Worm (Caenorhabditis elegans) whole organism, early embryonic: Measurements from ENCODE around the gene sbsp-1.

ENCODE experiments used
- B0310.2 ChIP-seq: sonication (generic microtip); optimal IDR thresholded peaks from 2 replicates; lab custom pipeline; 2016; ENCODE audit warnings: mild to moderate bottlenecking, missing genetic modification characterization, missing compliant biosample characterization
- F13C5.2 ChIP-seq: sonication (generic microtip); optimal IDR thresholded peaks from 2 replicates; lab custom pipeline; 2017; ENCODE audit warnings: mild to moderate bottlenecking, missing genetic modification characterization, inconsistent platforms, missing compliant biosample characterization
- aly-1 ChIP-seq: sonication (generic microtip); optimal IDR thresholded peaks from 2 replicates; lab custom pipeline; 2016; ENCODE audit warnings: missing genetic modification characterization, missing compliant biosample characterization
- ama-1 ChIP-seq: fragments of 150-350 bp; optimal IDR thresholded peaks from 2 replicates; lab custom pipeline; 2014
- ceh-13 ChIP-seq: fragments of 200-800 bp; sonication (Bioruptor generic); optimal IDR thresholded peaks from 2 replicates; lab custom pipeline; 2018; ENCODE audit warnings: mild to moderate bottlenecking, missing genetic modification characterization, missing compliant biosample characterization
- ceh-36 ChIP-seq: sonication (generic microtip); optimal IDR thresholded peaks from 2 replicates; lab custom pipeline; 2016; ENCODE audit warnings: missing genetic modification characterization, inconsistent platforms, missing compliant biosample characterization
- ets-7 ChIP-seq: sonication (generic microtip); optimal IDR thresholded peaks from 2 replicates; lab custom pipeline; 2016; ENCODE audit warnings: missing genotype, missing genetic modification characterization, missing compliant biosample characterization
- flt-1 ChIP-seq: fragments of 200-800 bp; sonication (Bioruptor generic); IDR thresholded peaks from 2 replicates; pipeline ENCODE4 v1.3.6; 2022; ENCODE audit warnings: missing genetic modification characterization, missing compliant biosample characterization
- hmbx-1 ChIP-seq: sonication (generic microtip); optimal IDR thresholded peaks from 2 replicates; lab custom pipeline; 2016; ENCODE audit warnings: mild to moderate bottlenecking, missing genetic modification characterization, missing compliant biosample characterization
- hmg-4 ChIP-seq: fragments of 200-800 bp; sonication (Bioruptor generic); optimal IDR thresholded peaks from 2 replicates; lab custom pipeline; 2018; ENCODE audit warnings: mild to moderate bottlenecking, missing genetic modification characterization, missing compliant biosample characterization
- hnd-1 ChIP-seq: sonication (generic microtip); optimal IDR thresholded peaks from 2 replicates; lab custom pipeline; 2016; ENCODE audit warnings: missing genetic modification characterization, missing compliant biosample characterization
- pes-1 ChIP-seq: fragments of 200-800 bp; sonication (Bioruptor generic); IDR thresholded peaks from 2 replicates; pipeline ENCODE4 v1.3.6; 2022; ENCODE audit warnings: missing genetic modification reagents, missing genetic modification characterization, missing compliant biosample characterization
- scrt-1 ChIP-seq: fragments of 200-800 bp; sonication (Bioruptor generic); IDR thresholded peaks from 2 replicates; pipeline ENCODE4 v1.3.6; 2022; ENCODE audit warnings: missing genetic modification characterization, missing compliant biosample characterization
- sea-1 ChIP-seq: fragments of 200-800 bp; sonication (Bioruptor generic); conservative IDR thresholded peaks from 2 replicates; pipeline ENCODE4 v1.3.6; 2022; ENCODE audit warnings: missing genetic modification characterization, missing compliant biosample characterization
- tbx-11 ChIP-seq: fragments of 200-800 bp; sonication (Bioruptor generic); IDR thresholded peaks from 2 replicates; pipeline ENCODE4 v1.3.6; 2022; ENCODE audit warnings: missing genetic modification characterization, missing compliant biosample characterization
- tbx-37 ChIP-seq: fragments of 200-800 bp; sonication (Bioruptor generic); conservative IDR thresholded peaks from 2 replicates; pipeline ENCODE4 v1.3.6; 2022; ENCODE audit warnings: missing genetic modification reagents, missing genetic modification characterization, missing compliant biosample characterization
- tra-4 ChIP-seq: sonication (generic microtip); optimal IDR thresholded peaks from 2 replicates; lab custom pipeline; 2017; ENCODE audit warnings: missing genetic modification characterization, missing compliant biosample characterization

The sbsp-1 gene

ce11 chrIII:10870814-10871213, 38.1 kb downstream of the sbsp-1 start:
- TF ChIP-seq hnd-1 (no peak), ceh-36 (tag; lab: Kevin White, UChicago) (no peak), hmg-4 (GFP tag; lab: Kevin White, UChicago) (no peak), scrt-1 (GFP tag; lab: Robert Waterston, UW) (no peak), ama-1 (lab: Kevin White, UChicago) (no peak), hmbx-1 (no peak), F13C5.2 (tag; lab: Kevin White, UChicago) (no peak), ets-7 (tag; lab: Kevin White, UChicago) (no peak), tbx-11 (no peak), B0310.2 (tag; lab: Kevin White, UChicago) (no peak), ceh-13 (GFP tag; lab: Kevin White, UChicago) (no peak), tra-4 (no peak), tbx-37 (no peak), aly-1 (tag; lab: Kevin White, UChicago) (no peak)

- TF ChIP-seq tra-4 (no peak), ets-7 (tag; lab: Kevin White, UChicago) (no peak)
These were observed 42.4 kb downstream of the sbsp-1 start, which contains the start of gene C44B9.2 for ce11 chrIII:10875132-10875531. Gene C44B9.2 (plus strand): TSS chrIII:10875432.

- no peak for TF ChIP-seq aly-1 (tag; lab: Kevin White, UChicago)
- no peak for TF ChIP-seq tra-4
- no peak for TF ChIP-seq flt-1
- no peak for TF ChIP-seq sea-1 (GFP tag; lab: Robert Waterston, UW)
- TF ChIP-seq hnd-1: no peak
These were observed 44.8 kb downstream of the sbsp-1 start for ce11 chrIII:10877542-10877941.

ce11 chrIII:10880083-10880482, 47.3 kb downstream of the sbsp-1 start, which contains the start of gene C44B9.3:
Gene C44B9.3 (minus strand): TSS chrIII:10880183.
- no peak for TF ChIP-seq pes-1 (GFP tag; lab: Robert Waterston, UW)
- TF ChIP-seq hmg-4 (GFP tag; lab: Kevin White, UChicago): no peak
- no peak for TF ChIP-seq hnd-1
- no peak for TF ChIP-seq aly-1 (tag; lab: Kevin White, UChicago)
- TF ChIP-seq ama-1 (lab: Kevin White, UChicago): no peak
- no peak for TF ChIP-seq sea-1 (GFP tag; lab: Robert Waterston, UW)
- TF ChIP-seq flt-1: no peak
- TF ChIP-seq tbx-37: no peak
- no peak for TF ChIP-seq B0310.2 (tag; lab: Kevin White, UChicago)

ce11 chrIII:10881462-10881861, 48.7 kb downstream of the sbsp-1 start, which contains the start of gene athp-1:
Gene athp-1 (plus strand): TSS chrIII:10881766.
- no peak for TF ChIP-seq flt-1
- TF ChIP-seq ceh-13 (GFP tag; lab: Kevin White, UChicago): no peak
- TF ChIP-seq ets-7 (tag; lab: Kevin White, UChicago): no peak
- TF ChIP-seq tbx-37: no peak

- TF ChIP-seq ceh-13 (GFP tag; lab: Kevin White, UChicago) (no peak), hmg-4 (GFP tag; lab: Kevin White, UChicago) (no peak), scrt-1 (GFP tag; lab: Robert Waterston, UW) (no peak), B0310.2 (tag; lab: Kevin White, UChicago) (no peak), F13C5.2 (tag; lab: Kevin White, UChicago) (no peak), ets-7 (tag; lab: Kevin White, UChicago) (no peak), hmbx-1 (no peak), tra-4 (no peak), sea-1 (GFP tag; lab: Robert Waterston, UW) (no peak), aly-1 (tag; lab: Kevin White, UChicago) (no peak), flt-1 (no peak), hnd-1 (no peak), tbx-11 (no peak), pes-1 (GFP tag; lab: Robert Waterston, UW) (no peak), tbx-37 (no peak)
These were observed 49.3 kb downstream of the sbsp-1 start for ce11 chrIII:10881996-10882395.

ce11 chrIII:10888824-10889223, 56.1 kb downstream of the sbsp-1 start:
- TF ChIP-seq ceh-36 (tag; lab: Kevin White, UChicago) (no peak), B0310.2 (tag; lab: Kevin White, UChicago) (no peak)
